Worm (Caenorhabditis elegans) whole organism, mixed stage, embryonic: ENCODE data around the gene F23F1.6.
A peak's percentile ranks its signal among the peaks of the same experiment; 100 is the strongest.

ENCODE experiments used
- blmp-1 ChIP-seq: fragments of 150-350 bp; optimal IDR thresholded peaks from 2 replicates; lab custom pipeline; 2014; ENCODE audit warnings: missing biosample characterization, missing genetic modification characterization
- ceh-39 ChIP-seq: fragments of 150-350 bp; optimal IDR thresholded peaks from 2 replicates; lab custom pipeline; 2014; ENCODE audit warnings: missing biosample characterization, missing genetic modification characterization
- elt-3 ChIP-seq: fragments of 150-350 bp; optimal IDR thresholded peaks from 2 replicates; lab custom pipeline; 2014; ENCODE audit warnings: missing biosample characterization, missing genetic modification characterization
- flh-1 ChIP-seq: fragments of 200-800 bp; sonication (Bioruptor generic); optimal IDR thresholded peaks from 2 replicates; lab custom pipeline; 2018; ENCODE audit warnings: mild to moderate bottlenecking, missing genetic modification characterization, moderate library complexity, missing compliant biosample characterization
- nhr-28 ChIP-seq: fragments of 150-350 bp; optimal IDR thresholded peaks from 2 replicates; lab custom pipeline; 2014; ENCODE audit warnings: missing biosample characterization, missing genetic modification characterization
- nhr-76 ChIP-seq: sonication (generic microtip); optimal IDR thresholded peaks from 2 replicates; lab custom pipeline; 2017; ENCODE audit warnings: missing biosample characterization, missing genetic modification characterization
- pha-4 ChIP-seq: fragments of 150-350 bp; optimal IDR thresholded peaks from 2 replicates; lab custom pipeline; 2018; ENCODE audit warnings: missing biosample characterization, missing genetic modification reagents, missing genetic modification characterization
- snpc-4 ChIP-seq: fragments of 150-350 bp; optimal IDR thresholded peaks from 2 replicates; lab custom pipeline; 2014; ENCODE audit warnings: missing biosample characterization, missing genetic modification characterization
- unc-62 ChIP-seq: fragments of 150-350 bp; optimal IDR thresholded peaks from 2 replicates; lab custom pipeline; 2014; ENCODE audit warnings: missing biosample characterization, missing genetic modification reagents, missing genetic modification characterization

- no peak for TF ChIP-seq elt-3
- no peak for TF ChIP-seq nhr-28 (tag; lab: Kevin White, UChicago)
- TF ChIP-seq pha-4 (tag; lab: Kevin White, UChicago), result peak; percentile 23
- no peak for TF ChIP-seq flh-1
- no peak for TF ChIP-seq nhr-76 (tag; lab: Kevin White, UChicago)
- no peak for TF ChIP-seq blmp-1 (tag; lab: Kevin White, UChicago)
- no peak for TF ChIP-seq ceh-39 (tag; lab: Kevin White, UChicago)
- no peak for TF ChIP-seq unc-62 (GFP tag; lab: Kevin White, UChicago)
- TF ChIP-seq snpc-4 (tag; lab: Kevin White, UChicago), result no peak
Measured at ce11 chrII:51352-51751, 14.2 kb upstream of the F23F1.6 start, which contains the start of gene sptl-1.
